Worm (Caenorhabditis elegans): ENCODE results near the gene srx-87.

DNA sequence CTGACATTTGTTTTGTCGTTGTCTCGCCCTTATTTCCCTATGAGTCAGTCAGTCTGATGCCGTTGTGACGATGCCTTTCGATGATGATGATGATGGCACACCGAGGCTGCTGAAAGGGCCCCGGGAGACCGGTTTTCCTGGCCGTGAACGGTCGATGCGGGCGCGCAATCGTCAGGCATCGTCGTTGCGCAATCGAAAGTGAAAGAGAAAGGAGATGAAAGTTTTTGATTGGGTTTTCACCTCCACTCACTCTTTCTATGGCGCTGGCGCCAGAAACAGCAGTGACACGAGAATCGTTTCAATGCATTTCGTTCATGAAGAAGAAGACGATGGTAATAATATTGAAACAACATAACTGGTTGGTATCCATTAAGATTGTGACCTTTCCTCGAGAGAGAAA is 31.7 kb upstream of the srx-87 start:
- TF ChIP-seq lin-39 (tag; optimal IDR thresholded peaks at IDR 0.05) (no peak), ama-1 (optimal IDR thresholded peaks at IDR 0.05) (no peak), unc-39 (tag; optimal IDR thresholded peaks at IDR 0.05) (no peak), lin-13 (GFP tag; optimal IDR thresholded peaks at IDR 0.05) (no peak), snpc-4 (tag; optimal IDR thresholded peaks at IDR 0.05) (no peak), peb-1 (tag; optimal IDR thresholded peaks at IDR 0.05) (no peak), Y55F3AM.14 (GFP tag; optimal IDR thresholded peaks at IDR 0.05) (peak; percentile 61), zag-1 (tag; optimal IDR thresholded peaks at IDR 0.05) (no peak)
